Worm (Caenorhabditis elegans) whole organism, early embryonic: ENCODE results near the gene rab-21.

Source experiments
- B0310.2 ChIP-seq: sonication (generic microtip); optimal IDR thresholded peaks from 2 replicates; lab custom pipeline; 2016; ENCODE audit warnings: mild to moderate bottlenecking, missing genetic modification characterization, missing compliant biosample characterization
- F13C5.2 ChIP-seq: sonication (generic microtip); optimal IDR thresholded peaks from 2 replicates; lab custom pipeline; 2017; ENCODE audit warnings: mild to moderate bottlenecking, missing genetic modification characterization, inconsistent platforms, missing compliant biosample characterization
- aly-1 ChIP-seq: sonication (generic microtip); optimal IDR thresholded peaks from 2 replicates; lab custom pipeline; 2016; ENCODE audit warnings: missing genetic modification characterization, missing compliant biosample characterization
- ama-1 ChIP-seq: fragments of 150-350 bp; optimal IDR thresholded peaks from 2 replicates; lab custom pipeline; 2014
- ceh-13 ChIP-seq: fragments of 200-800 bp; sonication (Bioruptor generic); optimal IDR thresholded peaks from 2 replicates; lab custom pipeline; 2018; ENCODE audit warnings: mild to moderate bottlenecking, missing genetic modification characterization, missing compliant biosample characterization
- ceh-36 ChIP-seq: sonication (generic microtip); optimal IDR thresholded peaks from 2 replicates; lab custom pipeline; 2016; ENCODE audit warnings: missing genetic modification characterization, inconsistent platforms, missing compliant biosample characterization
- ets-7 ChIP-seq: sonication (generic microtip); optimal IDR thresholded peaks from 2 replicates; lab custom pipeline; 2016; ENCODE audit warnings: missing genotype, missing genetic modification characterization, missing compliant biosample characterization
- flt-1 ChIP-seq: fragments of 200-800 bp; sonication (Bioruptor generic); IDR thresholded peaks from 2 replicates; pipeline ENCODE4 v1.3.6; 2022; ENCODE audit warnings: missing genetic modification characterization, missing compliant biosample characterization
- hmbx-1 ChIP-seq: sonication (generic microtip); optimal IDR thresholded peaks from 2 replicates; lab custom pipeline; 2016; ENCODE audit warnings: mild to moderate bottlenecking, missing genetic modification characterization, missing compliant biosample characterization
- hmg-4 ChIP-seq: fragments of 200-800 bp; sonication (Bioruptor generic); optimal IDR thresholded peaks from 2 replicates; lab custom pipeline; 2018; ENCODE audit warnings: mild to moderate bottlenecking, missing genetic modification characterization, missing compliant biosample characterization
- hnd-1 ChIP-seq: sonication (generic microtip); optimal IDR thresholded peaks from 2 replicates; lab custom pipeline; 2016; ENCODE audit warnings: missing genetic modification characterization, missing compliant biosample characterization
- pes-1 ChIP-seq: fragments of 200-800 bp; sonication (Bioruptor generic); IDR thresholded peaks from 2 replicates; pipeline ENCODE4 v1.3.6; 2022; ENCODE audit warnings: missing genetic modification reagents, missing genetic modification characterization, missing compliant biosample characterization
- scrt-1 ChIP-seq: fragments of 200-800 bp; sonication (Bioruptor generic); IDR thresholded peaks from 2 replicates; pipeline ENCODE4 v1.3.6; 2022; ENCODE audit warnings: missing genetic modification characterization, missing compliant biosample characterization
- sea-1 ChIP-seq: fragments of 200-800 bp; sonication (Bioruptor generic); conservative IDR thresholded peaks from 2 replicates; pipeline ENCODE4 v1.3.6; 2022; ENCODE audit warnings: missing genetic modification characterization, missing compliant biosample characterization
- tbx-11 ChIP-seq: fragments of 200-800 bp; sonication (Bioruptor generic); IDR thresholded peaks from 2 replicates; pipeline ENCODE4 v1.3.6; 2022; ENCODE audit warnings: missing genetic modification characterization, missing compliant biosample characterization
- tbx-37 ChIP-seq: fragments of 200-800 bp; sonication (Bioruptor generic); conservative IDR thresholded peaks from 2 replicates; pipeline ENCODE4 v1.3.6; 2022; ENCODE audit warnings: missing genetic modification reagents, missing genetic modification characterization, missing compliant biosample characterization
- tra-4 ChIP-seq: sonication (generic microtip); optimal IDR thresholded peaks from 2 replicates; lab custom pipeline; 2017; ENCODE audit warnings: missing genetic modification characterization, missing compliant biosample characterization

Gene rab-21

DNA sequence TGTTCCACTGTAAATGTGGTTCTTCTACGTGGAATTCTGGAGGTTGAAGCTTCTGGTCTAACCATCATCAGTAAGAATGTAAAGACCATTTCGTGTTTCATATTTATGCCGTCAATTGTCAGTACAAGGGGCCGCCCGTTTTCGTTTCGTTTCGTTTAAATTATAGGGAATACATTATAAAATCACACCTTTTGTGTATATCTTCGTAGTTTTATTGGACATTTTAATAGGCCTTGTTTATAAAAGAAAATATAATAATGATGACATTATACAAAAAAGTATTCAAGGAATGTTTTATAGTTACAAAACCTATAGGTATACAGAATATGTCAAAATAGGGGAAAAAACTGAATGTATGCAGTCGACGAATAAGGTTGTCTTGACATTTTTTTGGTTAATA is 11.1 kb downstream of the rab-21 start, which contains the start of gene ceh-7:
Gene ceh-7, minus strand, starts transcription at position 101 of the 400 bp plus-strand sequence.
- TF ChIP-seq ets-7 (tag; lab: Kevin White, UChicago) (no peak), hmbx-1 (tag; lab: Kevin White, UChicago) (no peak), scrt-1 (no peak), ama-1 (lab: Kevin White, UChicago) (no peak), hmg-4 (GFP tag; lab: Kevin White, UChicago) (no peak), aly-1 (tag; lab: Kevin White, UChicago) (no peak), hnd-1 (tag; lab: Kevin White, UChicago) (no peak), B0310.2 (tag; lab: Kevin White, UChicago) (no peak), pes-1 (GFP tag; lab: Robert Waterston, UW) (no peak), ceh-13 (GFP tag; lab: Kevin White, UChicago) (no peak), F13C5.2 (tag; lab: Kevin White, UChicago) (no peak), tbx-11 (GFP tag; lab: Robert Waterston, UW) (no peak), tbx-37 (GFP tag; lab: Robert Waterston, UW) (no peak), flt-1 (no peak), tra-4 (tag; lab: Kevin White, UChicago) (no peak), sea-1 (GFP tag; lab: Robert Waterston, UW) (no peak), ceh-36 (tag; lab: Kevin White, UChicago) (no peak)

DNA sequence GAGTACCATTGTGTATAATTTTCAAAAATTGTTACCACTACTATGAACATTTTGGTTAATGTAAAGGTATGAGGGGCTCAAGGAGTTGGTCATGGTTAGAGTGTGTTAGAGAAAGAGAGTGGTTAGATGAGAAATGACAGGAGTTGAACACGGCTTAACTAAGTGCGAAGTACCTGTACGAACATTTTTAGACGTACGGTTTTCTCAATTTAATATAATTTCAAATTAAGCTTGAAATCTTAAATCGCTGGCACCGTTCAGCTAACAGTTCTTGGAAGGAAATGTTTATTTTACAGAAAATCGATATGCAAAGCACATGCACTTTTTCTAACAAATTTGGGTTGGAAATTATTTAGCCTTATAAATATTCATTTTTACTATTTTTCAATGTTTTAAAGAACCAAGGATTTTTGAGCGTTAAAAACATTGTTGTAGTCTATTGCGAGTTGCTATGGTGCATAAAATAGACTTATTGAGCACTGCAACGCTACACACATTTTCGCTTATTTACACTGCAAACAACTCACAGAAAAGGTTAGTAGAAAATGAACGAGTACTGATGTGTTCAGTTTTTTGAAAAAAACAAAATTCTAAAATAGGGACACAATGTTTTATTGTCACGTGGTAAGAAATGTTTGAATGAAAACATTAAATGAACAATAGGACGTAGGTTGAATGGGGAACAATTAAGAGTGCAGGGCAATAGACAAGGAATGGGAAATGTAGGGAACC is 13.0 kb downstream of the rab-21 start, which contains the start of gene sphk-1:
Gene sphk-1, minus strand, starts transcription at position 51 of the 732 bp plus-strand sequence.
- TF ChIP-seq tbx-37 (GFP tag; lab: Robert Waterston, UW) (no peak), aly-1 (tag; lab: Kevin White, UChicago) (no peak), ceh-36 (tag; lab: Kevin White, UChicago) (no peak), B0310.2 (tag; lab: Kevin White, UChicago) (no peak), hnd-1 (tag; lab: Kevin White, UChicago) (no peak), hmg-4 (GFP tag; lab: Kevin White, UChicago) (no peak), tbx-11 (GFP tag; lab: Robert Waterston, UW) (no peak), ets-7 (tag; lab: Kevin White, UChicago) (no peak), hmbx-1 (tag; lab: Kevin White, UChicago) (no peak), ceh-13 (GFP tag; lab: Kevin White, UChicago) (no peak)

DNA sequence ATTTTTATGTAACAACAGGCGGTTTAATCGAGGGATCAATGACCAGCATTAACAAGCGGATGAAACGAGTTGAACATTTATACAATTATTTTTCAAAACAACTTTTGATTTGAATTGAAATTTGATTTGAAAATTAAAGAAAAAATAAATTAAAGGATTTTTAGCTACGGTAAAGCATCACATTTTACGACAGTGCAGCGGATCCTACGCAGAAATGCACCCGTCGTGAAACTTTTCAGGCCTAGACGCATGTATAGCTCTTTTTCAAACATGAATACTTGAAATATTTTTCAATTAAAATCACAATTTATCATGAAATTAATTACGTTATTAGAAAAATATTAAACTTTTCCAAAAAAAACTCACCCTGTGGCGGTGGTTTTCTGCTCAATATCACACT is 13.8 kb downstream of the rab-21 start:
- no peak for TF ChIP-seq F13C5.2 (tag; lab: Kevin White, UChicago)
- TF ChIP-seq hmbx-1 (tag; lab: Kevin White, UChicago) = no peak
- no peak for TF ChIP-seq sea-1 (GFP tag; lab: Robert Waterston, UW)
- no peak for TF ChIP-seq scrt-1

DNA sequence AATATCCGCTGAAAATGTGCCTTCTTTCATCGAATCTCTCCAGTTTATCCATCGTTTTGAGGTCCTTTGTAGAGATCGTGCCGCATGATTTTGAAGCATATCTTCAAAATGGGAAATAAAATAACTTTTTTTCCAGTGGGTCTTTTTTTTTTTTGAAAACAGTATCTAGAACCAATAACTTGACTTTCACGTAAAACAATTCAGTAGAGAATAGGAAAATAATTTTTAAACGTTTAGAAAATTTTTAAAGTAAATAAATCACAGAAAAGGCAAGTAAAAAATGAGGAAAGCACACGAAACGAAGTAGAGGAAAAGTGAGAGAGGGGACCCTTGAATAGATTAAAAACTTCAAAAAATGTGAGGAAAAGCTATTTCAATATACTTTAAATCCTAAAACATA is 16.0 kb downstream of the rab-21 start, which contains the start of gene chdh-1:
Gene chdh-1, minus strand, starts transcription at position 101 of the 400 bp plus-strand sequence.
- TF ChIP-seq scrt-1 (no peak), ceh-36 (tag; lab: Kevin White, UChicago) (no peak), hmbx-1 (tag; lab: Kevin White, UChicago) (no peak), pes-1 (GFP tag; lab: Robert Waterston, UW) (no peak), sea-1 (GFP tag; lab: Robert Waterston, UW) (no peak), hnd-1 (tag; lab: Kevin White, UChicago) (no peak), aly-1 (tag; lab: Kevin White, UChicago) (no peak), hmg-4 (GFP tag; lab: Kevin White, UChicago) (no peak), ets-7 (tag; lab: Kevin White, UChicago) (no peak), ceh-13 (GFP tag; lab: Kevin White, UChicago) (no peak), tbx-11 (GFP tag; lab: Robert Waterston, UW) (no peak), B0310.2 (tag; lab: Kevin White, UChicago) (no peak), flt-1 (no peak)

DNA sequence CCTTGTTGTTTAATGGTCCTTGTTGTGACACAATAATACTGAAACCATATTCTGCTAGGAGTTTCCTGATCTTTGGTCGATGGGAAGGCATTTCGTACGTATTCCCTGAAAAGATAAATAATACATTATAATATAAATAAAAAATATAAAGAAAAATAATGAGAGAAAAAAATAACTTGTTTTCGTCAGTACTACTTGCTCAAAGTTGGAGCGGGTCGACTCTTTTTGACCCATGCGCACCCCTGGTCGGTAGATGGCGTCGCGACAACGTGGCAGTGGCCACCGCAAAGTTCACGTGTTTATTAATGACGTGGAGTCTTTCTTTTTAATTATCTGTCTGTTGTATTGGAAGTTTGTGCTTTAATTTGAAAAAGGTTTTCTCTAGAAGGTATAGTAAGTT is 19.0 kb downstream of the rab-21 start, which contains the start of gene C34C6.10:
Gene C34C6.10, minus strand, starts transcription at position 101 of the 400 bp plus-strand sequence.
- TF ChIP-seq tbx-37 (GFP tag; lab: Robert Waterston, UW) (no peak), hmg-4 (GFP tag; lab: Kevin White, UChicago) (no peak), hnd-1 (tag; lab: Kevin White, UChicago) (no peak), ets-7 (tag; lab: Kevin White, UChicago) (no peak), scrt-1 (no peak), ceh-13 (GFP tag; lab: Kevin White, UChicago) (no peak), aly-1 (tag; lab: Kevin White, UChicago) (no peak), B0310.2 (tag; lab: Kevin White, UChicago) (no peak), flt-1 (no peak), ama-1 (lab: Kevin White, UChicago) (no peak), sea-1 (GFP tag; lab: Robert Waterston, UW) (no peak), tbx-11 (GFP tag; lab: Robert Waterston, UW) (no peak), ceh-36 (tag; lab: Kevin White, UChicago) (no peak)

DNA sequence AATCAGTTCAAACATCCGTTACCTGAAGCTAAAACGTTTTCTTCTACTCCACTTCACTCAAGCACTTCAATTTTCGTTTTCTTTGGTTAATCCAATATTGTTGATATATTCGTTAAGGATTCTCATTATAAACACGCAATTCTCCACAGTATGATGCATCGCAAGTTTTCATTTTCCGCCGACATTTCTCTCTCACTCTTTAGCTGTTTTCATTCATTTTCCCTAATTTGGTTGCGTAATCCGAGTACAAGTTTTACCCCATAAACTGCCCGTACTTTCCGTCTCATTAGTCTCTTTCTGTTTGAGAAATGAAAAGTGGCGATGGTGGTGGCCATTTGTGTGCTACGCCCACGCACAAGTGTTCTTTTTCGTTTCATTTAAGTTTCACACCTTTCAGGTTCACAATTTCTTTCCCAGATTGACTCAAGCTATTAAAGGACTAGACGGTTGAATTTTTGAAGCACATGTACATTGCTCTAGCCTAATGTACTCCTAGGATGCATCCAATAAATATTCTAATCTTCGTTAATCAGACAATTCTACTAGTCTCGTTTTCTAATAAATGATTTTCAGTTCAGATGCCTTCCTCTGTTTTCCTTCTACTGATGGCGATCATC is 23.4 kb downstream of the rab-21 start, which contains the start of gene C34C6.3:
Gene C34C6.3, plus strand, starts transcription at position 567 of the 617 bp plus-strand sequence.
- TF ChIP-seq aly-1 (tag; lab: Kevin White, UChicago) (no peak), ceh-36 (tag; lab: Kevin White, UChicago) (no peak), F13C5.2 (tag; lab: Kevin White, UChicago) (no peak), ama-1 (lab: Kevin White, UChicago) (no peak), ceh-13 (GFP tag; lab: Kevin White, UChicago) (no peak), hmbx-1 (tag; lab: Kevin White, UChicago) (no peak), pes-1 (GFP tag; lab: Robert Waterston, UW) (no peak), ets-7 (tag; lab: Kevin White, UChicago) (no peak), tra-4 (tag; lab: Kevin White, UChicago) (no peak), sea-1 (GFP tag; lab: Robert Waterston, UW) (no peak), B0310.2 (tag; lab: Kevin White, UChicago) (no peak), tbx-11 (GFP tag; lab: Robert Waterston, UW) (no peak), tbx-37 (GFP tag; lab: Robert Waterston, UW) (no peak), flt-1 (no peak)
